Fruit fly (Drosophila melanogaster): ENCODE data around the gene Tfb4.

Gene Tfb4

DNA sequence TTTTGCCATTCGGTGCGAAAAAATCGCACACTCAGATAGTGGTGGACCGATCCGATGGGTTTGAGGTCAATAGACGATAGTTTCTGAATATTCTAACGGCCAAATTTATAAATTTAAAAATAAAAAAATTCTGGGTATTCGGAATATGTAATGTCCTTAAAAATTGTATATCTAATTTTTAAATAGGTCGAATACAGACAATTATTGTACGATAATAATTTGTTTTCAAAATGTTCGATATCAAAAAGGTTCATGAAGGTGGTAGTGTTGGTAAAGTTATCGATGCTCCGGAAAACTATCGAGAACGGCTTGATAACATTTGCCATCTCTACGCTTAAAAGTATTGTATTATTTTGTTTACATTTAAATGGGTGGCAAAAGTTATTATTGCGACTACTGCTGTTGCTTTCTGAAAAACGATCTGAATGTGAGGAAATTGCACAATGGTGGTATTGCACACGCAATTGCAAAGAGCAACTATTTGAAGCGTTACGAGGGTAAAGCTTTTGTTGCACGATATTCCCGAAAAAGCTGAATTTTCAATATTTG is 19.5 kb upstream of the Tfb4 start, which contains the start of the genes CG31922 and Plap:
CG31922 (plus strand) TSS at position 315 of the 549 bp plus-strand sequence.
Plap (minus strand) TSS at position 499 of the 549 bp plus-strand sequence.
- peak; percentile 89 for TF ChIP-seq tj (GFP tag; optimal IDR thresholded peaks at IDR 0.05)
- peak; percentile 56 for TF ChIP-seq CG14711 (tag; optimal IDR thresholded peaks at IDR 0.05)
- no peak for TF ChIP-seq cnc (optimal IDR thresholded peaks at IDR 0.05)
- TF ChIP-seq Clk (GFP tag; optimal IDR thresholded peaks at IDR 0.05), result peak; percentile 53
- TF ChIP-seq cic (GFP tag; optimal IDR thresholded peaks at IDR 0.05), result peak; percentile 92
- peak; percentile 77 for TF ChIP-seq Mnt (GFP tag; optimal IDR thresholded peaks at IDR 0.05)
- peak; percentile 65 for TF ChIP-seq CG33017 (tag; optimal IDR thresholded peaks at IDR 0.05)
- peak; percentile 74 for TF ChIP-seq ovo (GFP tag; optimal IDR thresholded peaks at IDR 0.05)
- peak; percentile 79 for TF ChIP-seq CG11617 (GFP tag; optimal IDR thresholded peaks at IDR 0.05)
- no peak for TF ChIP-seq CG5204 (GFP tag; optimal IDR thresholded peaks at IDR 0.05)
- TF ChIP-seq CG1620 (GFP tag; optimal IDR thresholded peaks at IDR 0.05), result peak; percentile 90
- peak; percentile 80 for TF ChIP-seq CG12768 (GFP tag; optimal IDR thresholded peaks at IDR 0.05)
- peak; percentile 69 for TF ChIP-seq bab1 (GFP tag; optimal IDR thresholded peaks at IDR 0.05)
- peak; percentile 80 for TF ChIP-seq Hr96 (GFP tag; optimal IDR thresholded peaks at IDR 0.05)
- TF ChIP-seq kay (GFP tag; ENCODE audit: borderline replicate concordance), result no peak
- TF ChIP-seq pad (GFP tag; optimal IDR thresholded peaks at IDR 0.05), result peak; percentile 62
- TF ChIP-seq toe (GFP tag; optimal IDR thresholded peaks at IDR 0.05), result peak; percentile 92
- peak; percentile 77 for TF ChIP-seq Crg-1 (GFP tag; optimal IDR thresholded peaks at IDR 0.05)
- peak; percentile 66 for TF ChIP-seq CG7045 (GFP tag; optimal IDR thresholded peaks at IDR 0.05)
- peak; percentile 78 for TF ChIP-seq CG7101 (tag; optimal IDR thresholded peaks at IDR 0.05)

DNA sequence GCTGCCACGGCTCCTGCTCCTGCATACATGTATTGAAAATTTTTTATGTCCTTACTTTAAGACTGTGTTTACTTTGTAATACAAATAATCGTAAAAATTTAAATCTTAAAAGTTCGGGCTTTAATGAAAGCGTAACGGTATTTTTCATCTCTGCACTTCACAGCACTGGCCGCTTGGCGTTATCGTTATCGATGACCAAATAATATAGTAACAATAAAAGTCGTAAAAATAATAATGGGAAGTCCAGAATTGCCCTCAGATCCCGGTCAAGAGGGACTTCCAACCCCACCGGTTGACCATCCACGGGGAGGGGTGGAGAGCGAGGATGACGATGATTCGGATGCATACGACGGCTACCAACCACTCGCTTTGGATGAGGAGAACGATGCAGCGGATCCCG is 15.8 kb upstream of the Tfb4 start, which contains the start of gene CG14341:
CG14341 (plus strand) TSS at position 181 of the 400 bp plus-strand sequence.
- no peak for TF ChIP-seq Crg-1 (GFP tag; optimal IDR thresholded peaks at IDR 0.05)
- TF ChIP-seq CG5204 (GFP tag; optimal IDR thresholded peaks at IDR 0.05), result no peak
- TF ChIP-seq ovo (GFP tag; optimal IDR thresholded peaks at IDR 0.05), result no peak
- TF ChIP-seq Clk (GFP tag; optimal IDR thresholded peaks at IDR 0.05), result no peak
- no peak for TF ChIP-seq bab1 (GFP tag; optimal IDR thresholded peaks at IDR 0.05)
- no peak for TF ChIP-seq kay (GFP tag; ENCODE audit: borderline replicate concordance)
- TF ChIP-seq cnc (optimal IDR thresholded peaks at IDR 0.05), result no peak
- no peak for TF ChIP-seq tj (GFP tag; optimal IDR thresholded peaks at IDR 0.05)
- no peak for TF ChIP-seq pad (GFP tag; optimal IDR thresholded peaks at IDR 0.05)

- TF ChIP-seq Hr96 (GFP tag; optimal IDR thresholded peaks at IDR 0.05) (no peak), ovo (GFP tag; optimal IDR thresholded peaks at IDR 0.05) (peak; percentile 92), bab1 (GFP tag; optimal IDR thresholded peaks at IDR 0.05) (peak; percentile 13), tj (GFP tag; optimal IDR thresholded peaks at IDR 0.05) (peak; percentile 88)
These were observed 13.8 kb upstream of the Tfb4 start, which contains the start of gene IntS14 for dm6 chr2L:1164294-1164693. Gene IntS14, plus strand, starts transcription at chr2L:1164443.

DNA sequence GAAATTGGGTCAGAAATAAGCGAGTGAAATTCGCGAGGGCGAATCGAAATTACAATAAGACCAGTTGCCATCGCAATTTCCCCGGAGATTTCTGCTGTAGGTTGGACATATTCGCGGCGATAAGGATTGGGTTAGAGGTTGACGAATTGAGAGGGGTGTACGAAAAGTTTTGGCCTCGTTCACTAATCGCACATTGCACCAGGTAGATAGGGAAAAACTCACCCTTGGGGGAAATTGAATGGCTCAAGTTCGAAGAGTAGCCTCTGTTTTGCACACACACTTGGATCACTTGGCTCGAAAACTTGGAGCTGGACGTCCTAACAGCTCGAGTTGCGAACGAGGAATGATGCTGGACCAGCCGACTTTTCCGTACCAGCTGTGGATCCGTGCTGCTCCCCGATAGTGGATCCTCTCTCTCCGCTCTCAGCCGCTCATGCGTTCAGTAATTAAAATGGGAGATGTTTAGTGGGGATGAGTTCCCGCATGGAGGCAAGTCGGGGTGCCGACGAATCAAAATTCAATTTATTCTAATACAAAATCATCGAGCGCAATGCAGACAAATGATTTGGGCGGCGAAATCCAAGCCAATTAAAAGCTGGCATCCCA is 13.2 kb upstream of the Tfb4 start, which contains the start of gene CG5080:
CG5080 (minus strand) TSS at position 349 of the 606 bp plus-strand sequence.
- TF ChIP-seq cic (GFP tag; optimal IDR thresholded peaks at IDR 0.05) (no peak), CG33017 (tag; optimal IDR thresholded peaks at IDR 0.05) (no peak)

DNA sequence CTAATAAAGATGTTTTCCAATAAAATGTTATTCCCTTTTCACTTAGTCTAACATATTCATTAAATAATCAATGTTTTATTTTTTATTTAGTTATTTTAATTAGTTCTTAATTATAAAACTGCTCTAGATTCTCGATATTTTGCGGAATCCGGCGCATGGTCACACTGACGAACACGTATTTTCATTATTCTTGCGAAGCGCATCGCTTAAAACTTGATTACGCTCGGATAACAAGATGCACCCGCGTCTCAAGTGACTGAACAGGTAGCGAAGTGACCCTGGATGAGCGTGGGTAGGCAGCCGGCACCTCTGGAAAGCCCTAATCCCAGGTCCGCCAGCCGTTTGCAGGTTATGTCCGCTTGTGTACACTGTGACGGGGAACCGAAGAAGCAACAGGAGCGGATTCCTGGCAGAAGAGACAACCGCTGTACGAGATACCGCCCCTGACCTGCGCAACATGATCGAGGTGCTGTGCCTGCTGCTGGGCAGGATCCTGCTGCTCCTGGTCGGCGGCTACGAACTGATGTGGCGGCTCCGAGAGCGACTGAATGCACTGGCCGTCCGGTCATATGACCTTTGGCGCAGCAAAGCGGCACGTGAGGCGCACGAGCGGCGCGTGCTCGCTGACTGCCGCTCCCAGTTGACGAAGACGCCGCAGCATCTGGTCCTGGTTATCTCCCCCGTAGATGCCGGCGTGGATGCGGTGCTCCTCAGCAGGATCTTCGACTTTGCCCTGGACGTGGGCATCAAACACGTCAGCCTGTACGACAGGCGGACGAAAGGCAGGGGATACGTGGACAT is 8.2 kb upstream of the Tfb4 start, which contains the start of gene Tango14:
Tango14 (plus strand) TSS at position 143 of the 801 bp plus-strand sequence.
- no peak for TF ChIP-seq CG7045 (GFP tag; optimal IDR thresholded peaks at IDR 0.05)
- TF ChIP-seq toe (GFP tag; optimal IDR thresholded peaks at IDR 0.05), result no peak
- TF ChIP-seq cnc (optimal IDR thresholded peaks at IDR 0.05), result no peak
- TF ChIP-seq cic (GFP tag; optimal IDR thresholded peaks at IDR 0.05), result no peak
- no peak for TF ChIP-seq CG33017 (tag; optimal IDR thresholded peaks at IDR 0.05)
- TF ChIP-seq CG14711 (tag; optimal IDR thresholded peaks at IDR 0.05), result no peak
- no peak for TF ChIP-seq CG7101 (tag; optimal IDR thresholded peaks at IDR 0.05)
- TF ChIP-seq CG11617 (GFP tag; optimal IDR thresholded peaks at IDR 0.05), result no peak
- no peak for TF ChIP-seq Crg-1 (GFP tag; optimal IDR thresholded peaks at IDR 0.05)
- no peak for TF ChIP-seq ovo (GFP tag; optimal IDR thresholded peaks at IDR 0.05)
- no peak for TF ChIP-seq CG12768 (GFP tag; optimal IDR thresholded peaks at IDR 0.05)
- TF ChIP-seq bab1 (GFP tag; optimal IDR thresholded peaks at IDR 0.05), result no peak
- TF ChIP-seq CG1620 (GFP tag; optimal IDR thresholded peaks at IDR 0.05), result no peak
- no peak for TF ChIP-seq Mnt (GFP tag; optimal IDR thresholded peaks at IDR 0.05)
- no peak for TF ChIP-seq pad (GFP tag; optimal IDR thresholded peaks at IDR 0.05)
